Worm (Caenorhabditis elegans) whole organism, L3 larva: Measurements from ENCODE around the gene vps-53.

Experiments
- ceh-16 ChIP-seq: sonication (generic microtip); optimal IDR thresholded peaks from 2 replicates; lab custom pipeline; 2017; ENCODE audit warnings: missing biosample characterization, missing genetic modification characterization
- egl-5 ChIP-seq: fragments of 150-350 bp; optimal IDR thresholded peaks from 2 replicates; lab custom pipeline; 2017; ENCODE audit warnings: missing biosample characterization, missing genetic modification reagents, missing genetic modification characterization, inconsistent platforms
- jun-1 ChIP-seq: fragments of 150-350 bp; optimal IDR thresholded peaks from 2 replicates; lab custom pipeline; 2014; ENCODE audit warnings: missing biosample characterization, missing genetic modification reagents, missing genetic modification characterization
- nhr-23 ChIP-seq: fragments of 150-350 bp; optimal IDR thresholded peaks from 2 replicates; lab custom pipeline; 2014; ENCODE audit warnings: missing biosample characterization, missing genetic modification reagents, missing genetic modification characterization
- nhr-237 ChIP-seq: fragments of 150-350 bp; optimal IDR thresholded peaks from 2 replicates; lab custom pipeline; 2014; ENCODE audit warnings: missing biosample characterization, missing genetic modification characterization
- tbx-2 ChIP-seq: sonication (generic microtip); optimal IDR thresholded peaks from 2 replicates; lab custom pipeline; 2016; ENCODE audit warnings: mild to moderate bottlenecking, missing genetic modification characterization, missing compliant biosample characterization
- zag-1 ChIP-seq: fragments of 150-350 bp; optimal IDR thresholded peaks from 2 replicates; lab custom pipeline; 2014; ENCODE audit warnings: missing biosample characterization, missing genetic modification characterization

- TF ChIP-seq nhr-237 (no peak), nhr-23 (no peak), zag-1 (tag; lab: Kevin White, UChicago) (no peak), ceh-16 (tag; lab: Kevin White, UChicago) (no peak), egl-5 (tag; lab: Kevin White, UChicago) (no peak), tbx-2 (tag; lab: Kevin White, UChicago) (no peak), jun-1 (no peak)
Observed at ce11 chrIII:9748694-9749093, 8.6 kb downstream of the vps-53 start, which contains the start of gene T05G5.4.
